Fruit fly (Drosophila melanogaster) whole organism, embryonic: ENCODE data around the gene CG42329.

Experiments used
- CG10979 ChIP-seq: fragments of 200-800 bp; sonication (Bioruptor generic); optimal IDR thresholded peaks from 2 replicates; lab custom pipeline; 2018; ENCODE audit warnings: missing biosample characterization, mild to moderate bottlenecking, missing genetic modification characterization, moderate library complexity
- CG11247 ChIP-seq: fragments of 200-800 bp; sonication (Bioruptor generic); IDR thresholded peaks from 2 replicates; pipeline ENCODE4 v1.3.6; 2022; ENCODE audit warnings: missing biosample characterization, missing genetic modification characterization
- CG12104 ChIP-seq: fragments of 200-800 bp; sonication (Bioruptor generic); optimal IDR thresholded peaks from 3 replicates; lab custom pipeline; 2016; ENCODE audit warnings: missing biosample characterization, missing genetic modification characterization
- CG14667 ChIP-seq: fragments of 200-800 bp; sonication (Bioruptor generic); IDR thresholded peaks from 2 replicates; pipeline ENCODE4 v1.3.6; 2022; ENCODE audit warnings: missing biosample characterization, missing genetic modification characterization
- CG15269 ChIP-seq: fragments of 200-800 bp; sonication (Bioruptor generic); optimal IDR thresholded peaks from 2 replicates; lab custom pipeline; 2018; ENCODE audit warnings: missing biosample characterization, mild to moderate bottlenecking, missing genetic modification characterization, moderate library complexity
- CG16863 ChIP-seq: fragments of 200-800 bp; sonication (Bioruptor generic); optimal IDR thresholded peaks from 3 replicates; lab custom pipeline; 2016; ENCODE audit warnings: missing biosample characterization, missing genetic modification characterization
- CG18262 ChIP-seq: fragments of 200-800 bp; optimal IDR thresholded peaks from 3 replicates; lab custom pipeline; 2019; ENCODE audit warnings: missing biosample characterization, mild to moderate bottlenecking, missing genetic modification characterization, moderate library complexity
- CG30020 ChIP-seq: fragments of 200-800 bp; optimal IDR thresholded peaks from 2 replicates; lab custom pipeline; 2019; ENCODE audit warnings: missing biosample characterization, mild to moderate bottlenecking, missing genetic modification characterization, moderate library complexity
- CG4360 ChIP-seq: fragments of 200-800 bp; sonication (Bioruptor generic); IDR thresholded peaks from 2 replicates; pipeline ENCODE4 v1.3.6; 2022; ENCODE audit warnings: missing biosample characterization, missing genetic modification characterization
- CG5953 ChIP-seq: fragments of 200-800 bp; sonication (Bioruptor generic); IDR thresholded peaks from 2 replicates; pipeline ENCODE4 v1.3.6; 2022; ENCODE audit warnings: missing biosample characterization, missing genetic modification characterization
- CG8359 ChIP-seq: fragments of 200-800 bp; sonication (Bioruptor generic); optimal IDR thresholded peaks from 2 replicates; lab custom pipeline; 2017; ENCODE audit warnings: missing biosample characterization, mild to moderate bottlenecking, missing genetic modification characterization, borderline replicate concordance
- D ChIP-seq, 2 experiments: fragments of 200-800 bp in 1 of 2; fragments of >200 bp in 1 of 2; sonication (Bioruptor generic) in 1 of 2; optimal IDR thresholded peaks; 2 replicates in 1 of 2; 3 replicates in 1 of 2; lab custom pipeline; 2017; ENCODE audit warnings: mild to moderate bottlenecking in 1 of 2, missing biosample characterization in 1 of 2, missing genetic modification characterization in 1 of 2, missing genetic modification reagents in 1 of 2
- D19A ChIP-seq: fragments of 200-800 bp; optimal IDR thresholded peaks from 3 replicates; lab custom pipeline; 2019; ENCODE audit warnings: missing biosample characterization, mild to moderate bottlenecking, missing genetic modification characterization, moderate library complexity
- D19B ChIP-seq: fragments of 200-800 bp; sonication (Bioruptor generic); optimal IDR thresholded peaks from 2 replicates; lab custom pipeline; 2017; ENCODE audit warnings: missing biosample characterization, mild to moderate bottlenecking, missing genetic modification characterization
- Dref ChIP-seq: fragments of 200-800 bp; sonication (Bioruptor generic); IDR thresholded peaks from 2 replicates; pipeline ENCODE4 v1.3.6; 2022; ENCODE audit warnings: missing biosample characterization, missing genetic modification characterization
- Ets97D ChIP-seq: fragments of 200-800 bp; sonication (Bioruptor generic); optimal IDR thresholded peaks from 3 replicates; lab custom pipeline; 2016; ENCODE audit warnings: missing biosample characterization, missing genetic modification characterization
- HHEX ChIP-seq: fragments of 200-800 bp; sonication (Bioruptor generic); optimal IDR thresholded peaks from 3 replicates; lab custom pipeline; 2017; ENCODE audit warnings: missing biosample characterization, mild to moderate bottlenecking, missing genetic modification characterization, missing genetic modification reagents
- HmgD ChIP-seq: fragments of 200-800 bp; sonication (Bioruptor generic); optimal IDR thresholded peaks from 3 replicates; lab custom pipeline; 2016; ENCODE audit warnings: missing biosample characterization, missing genetic modification characterization
- MESR4 ChIP-seq: fragments of 200-800 bp; sonication (Bioruptor generic); optimal IDR thresholded peaks from 2 replicates; lab custom pipeline; 2018; ENCODE audit warnings: missing biosample characterization, mild to moderate bottlenecking, missing genetic modification characterization, moderate library complexity
- Med ChIP-seq: fragments of 200-800 bp; sonication (Bioruptor generic); peaks from one replicate; lab custom pipeline; 2016; ENCODE audit warnings: missing biosample characterization, missing genetic modification characterization, mild to moderate bottlenecking, inconsistent platforms, moderate library complexity
- Oli ChIP-seq: fragments of 200-800 bp; sonication (Bioruptor generic); optimal IDR thresholded peaks from 2 replicates; lab custom pipeline; 2018; ENCODE audit warnings: missing biosample characterization, mild to moderate bottlenecking, missing genetic modification characterization, moderate library complexity
- Sin3A ChIP-seq: fragments of >200 bp; optimal IDR thresholded peaks from 2 replicates; lab custom pipeline; 2018
- Sox100B ChIP-seq: fragments of 200-800 bp; sonication (Bioruptor generic); optimal IDR thresholded peaks from 3 replicates; lab custom pipeline; 2018; ENCODE audit warnings: missing biosample characterization, mild to moderate bottlenecking, missing genetic modification characterization
- Tbp ChIP-seq: fragments of >200 bp; optimal IDR thresholded peaks from 2 replicates; lab custom pipeline; 2018; ENCODE audit warnings: missing biosample characterization, missing genetic modification characterization
- aop ChIP-seq: fragments of 200-800 bp; sonication (Bioruptor generic); IDR thresholded peaks from 2 replicates; pipeline ENCODE4 v1.3.6; 2022; ENCODE audit warnings: missing biosample characterization, missing genetic modification characterization
- crc ChIP-seq: fragments of 200-800 bp; sonication (Bioruptor generic); optimal IDR thresholded peaks from 2 replicates; lab custom pipeline; 2016; ENCODE audit warnings: missing biosample characterization, missing genetic modification characterization
- fru ChIP-seq: fragments of >200 bp; optimal IDR thresholded peaks from 2 replicates; lab custom pipeline; 2017
- grn ChIP-seq: fragments of 200-800 bp; sonication (Bioruptor generic); optimal IDR thresholded peaks from 3 replicates; lab custom pipeline; 2017; ENCODE audit warnings: missing biosample characterization, missing genetic modification characterization
- gsb-n ChIP-seq: fragments of 200-800 bp; sonication (Bioruptor generic); optimal IDR thresholded peaks from 3 replicates; lab custom pipeline; 2018; ENCODE audit warnings: missing biosample characterization, mild to moderate bottlenecking, missing genetic modification characterization
- h ChIP-seq: fragments of >200 bp; optimal IDR thresholded peaks from 2 replicates; lab custom pipeline; 2017
- ind ChIP-seq: fragments of 200-800 bp; sonication (Bioruptor generic); optimal IDR thresholded peaks from 3 replicates; lab custom pipeline; 2016; ENCODE audit warnings: missing biosample characterization, missing genetic modification characterization
- inv ChIP-seq: fragments of 200-800 bp; sonication (Bioruptor generic); IDR thresholded peaks from 2 replicates; pipeline ENCODE4 v1.3.6; 2022; ENCODE audit warnings: missing biosample characterization, missing genetic modification characterization; ENCODE audit not compliant: partially characterized antibody
- ken ChIP-seq: fragments of 200-800 bp; sonication (Bioruptor generic); IDR thresholded peaks from 3 replicates; pipeline ENCODE4 v1.3.6; 2022; ENCODE audit warnings: missing biosample characterization, missing genetic modification characterization
- kni ChIP-seq: fragments of 200-800 bp; sonication (Bioruptor generic); optimal IDR thresholded peaks from 3 replicates; lab custom pipeline; 2017; ENCODE audit warnings: mild to moderate bottlenecking, missing biosample characterization, missing genetic modification reagents, missing genetic modification characterization
- lbe ChIP-seq: fragments of 200-800 bp; sonication (Bioruptor generic); optimal IDR thresholded peaks from 2 replicates; lab custom pipeline; 2016; ENCODE audit warnings: missing biosample characterization, mild to moderate bottlenecking, missing genetic modification characterization
- pan ChIP-seq, 4 experiments: fragments of >200 bp in 3 of 4; fragments of 200-800 bp in 1 of 4; sonication (Bioruptor generic) in 1 of 4; optimal IDR thresholded peaks in 3 of 4; IDR thresholded peaks in 1 of 4; 2 replicates each; pipeline versions ENCODE4 v1.3.6 to Lab custom; 2017 to 2022; ENCODE audit warnings: missing biosample characterization in 2 of 4, missing genetic modification characterization in 2 of 4, mixed read lengths in 1 of 4
- pita ChIP-seq: fragments of 200-800 bp; sonication (Bioruptor generic); optimal IDR thresholded peaks from 2 replicates; lab custom pipeline; 2017; ENCODE audit warnings: missing biosample characterization, mild to moderate bottlenecking, missing genetic modification characterization
- pnt ChIP-seq: fragments of 200-800 bp; sonication (Bioruptor generic); optimal IDR thresholded peaks from 3 replicates; lab custom pipeline; 2016; ENCODE audit warnings: missing biosample characterization, missing genetic modification characterization
- repo ChIP-seq: fragments of 200-800 bp; sonication (Bioruptor generic); optimal IDR thresholded peaks from 2 replicates; lab custom pipeline; 2016; ENCODE audit warnings: missing biosample characterization, missing genetic modification characterization
- rib ChIP-seq: fragments of 200-800 bp; sonication (Bioruptor generic); IDR thresholded peaks from 2 replicates; pipeline ENCODE4 v1.3.6; 2022; ENCODE audit warnings: missing biosample characterization, missing genetic modification characterization
- ro ChIP-seq: fragments of 200-800 bp; sonication (Bioruptor generic); IDR thresholded peaks from 2 replicates; pipeline ENCODE4 v1.3.6; 2022; ENCODE audit warnings: missing biosample characterization, missing genetic modification characterization
- slbo ChIP-seq: fragments of 200-800 bp; sonication (Bioruptor generic); IDR thresholded peaks from 2 replicates; pipeline ENCODE4 v1.3.6; 2022; ENCODE audit warnings: missing biosample characterization, missing genetic modification characterization
- sr ChIP-seq: fragments of 200-800 bp; sonication (Bioruptor generic); IDR thresholded peaks from 3 replicates; pipeline ENCODE4 v1.3.6; 2022; ENCODE audit warnings: missing biosample characterization, missing genetic modification characterization
- sug ChIP-seq: fragments of 200-800 bp; optimal IDR thresholded peaks from 2 replicates; lab custom pipeline; 2019; ENCODE audit warnings: missing biosample characterization, mild to moderate bottlenecking, missing genetic modification characterization, moderate library complexity
- tgo ChIP-seq: fragments of 200-800 bp; sonication (Bioruptor generic); IDR thresholded peaks from 3 replicates; pipeline ENCODE4 v1.3.6; 2022; ENCODE audit warnings: missing biosample characterization, missing genetic modification characterization
- tll ChIP-seq, 2 experiments: fragments of 200-800 bp in 1 of 2; fragments of >200 bp in 1 of 2; sonication (Bioruptor generic) in 1 of 2; optimal IDR thresholded peaks; 2 replicates each; lab custom pipeline; 2017 to 2019; ENCODE audit warnings: missing biosample characterization in 2 of 2, missing genetic modification characterization in 2 of 2, mild to moderate bottlenecking in 1 of 2, moderate library complexity in 1 of 2
- trem ChIP-seq: fragments of 200-800 bp; optimal IDR thresholded peaks from 3 replicates; lab custom pipeline; 2019; ENCODE audit warnings: missing biosample characterization, mild to moderate bottlenecking, missing genetic modification characterization, moderate library complexity
- tup ChIP-seq: fragments of 200-800 bp; sonication (Bioruptor generic); optimal IDR thresholded peaks from 2 replicates; lab custom pipeline; 2016; ENCODE audit warnings: missing biosample characterization, mild to moderate bottlenecking, missing genetic modification characterization, moderate library complexity
- unpg ChIP-seq: fragments of 200-800 bp; sonication (Bioruptor generic); optimal IDR thresholded peaks from 3 replicates; lab custom pipeline; 2018; ENCODE audit warnings: missing biosample characterization, mild to moderate bottlenecking, missing genetic modification characterization, moderate library complexity
- vfl ChIP-seq: fragments of 200-800 bp; sonication (Bioruptor generic); optimal IDR thresholded peaks from 2 replicates; lab custom pipeline; 2016; ENCODE audit warnings: missing biosample characterization, missing genetic modification characterization
- wdn ChIP-seq: fragments of 200-800 bp; sonication (Bioruptor generic); IDR thresholded peaks from 2 replicates; pipeline ENCODE4 v1.3.6; 2022; ENCODE audit warnings: missing biosample characterization, missing genetic modification characterization
- z ChIP-seq: fragments of 200-800 bp; sonication (Bioruptor generic); IDR thresholded peaks from 3 replicates; pipeline ENCODE4 v1.3.6; 2022; ENCODE audit warnings: missing biosample characterization, missing genetic modification characterization

Gene CG42329

dm6 chr2L:1230691-1231090 lies 11.6 kb downstream of the CG42329 start (continued):
- TF ChIP-seq Tbp (no peak), tgo (GFP tag; lab: Robert Waterston, UW) (peak; percentile 18; the same call in 1 of the 3 replicates), sr (GFP tag; lab: Robert Waterston, UW) (no peak), Sin3A (lab: Kevin White, UChicago) (no peak), HmgD (GFP tag; lab: Kevin White, UChicago) (no peak), CG5953 (no peak), lbe (GFP tag; lab: Kevin White, UChicago) (no peak), fru (no peak), CG10979 (tag; lab: Kevin White, UChicago) (no peak), trem (tag; lab: Kevin White, UChicago) (no peak), CG12104 (no peak), CG18262 (tag; lab: Kevin White, UChicago) (no peak), wdn (no peak), D (optimal IDR thresholded peaks at IDR 0.05; lab: Kevin White, UChicago) (no peak), D (GFP tag; optimal IDR thresholded peaks at IDR 0.05; lab: Kevin White, UChicago) (no peak), Med (peak; percentile 90), slbo (no peak; the same call in 1 of the 2 replicates), tup (no peak), grn (GFP tag; lab: Kevin White, UChicago) (no peak), CG4360 (GFP tag; lab: Robert Waterston, UW) (no peak), pita (GFP tag; lab: Kevin White, UChicago) (no peak), ro (GFP tag; lab: Robert Waterston, UW) (no peak), unpg (GFP tag; lab: Kevin White, UChicago) (peak; percentile 39), gsb-n (no peak), CG8359 (GFP tag; lab: Kevin White, UChicago) (no peak), pan (optimal IDR thresholded peaks at IDR 0.05; lab: Kevin White, UChicago) (no peak), pan (GFP tag; optimal IDR thresholded peaks at IDR 0.05 in 1 of 2, IDR thresholded peaks at IDR 0.05 in 1 of 2) (no peak), vfl (GFP tag; lab: Kevin White, UChicago) (no peak), h (lab: Kevin White, UChicago) (no peak), Dref (GFP tag; lab: Robert Waterston, UW) (no peak), crc (GFP tag; lab: Kevin White, UChicago) (no peak), repo (GFP tag; lab: Kevin White, UChicago) (no peak), rib (GFP tag; lab: Robert Waterston, UW) (no peak), tll (GFP tag; optimal IDR thresholded peaks at IDR 0.05; lab: Kevin White, UChicago) (no peak), CG30020 (no peak), ken (GFP tag; lab: Robert Waterston, UW) (no peak), kni (GFP tag; lab: Kevin White, UChicago) (no peak), z (GFP tag; lab: Robert Waterston, UW) (no peak), aop (GFP tag; lab: Robert Waterston, UW) (no peak), pnt (GFP tag; lab: Kevin White, UChicago) (peak; percentile 4), HHEX (GFP tag; lab: Kevin White, UChicago) (peak; percentile 24), CG15269 (tag; lab: Kevin White, UChicago) (peak; percentile 32), D19B (GFP tag; lab: Kevin White, UChicago) (no peak), inv (GFP tag; lab: Robert Waterston, UW) (no peak), CG14667 (GFP tag; lab: Robert Waterston, UW) (no peak), sug (tag; lab: Kevin White, UChicago) (no peak), CG11247 (GFP tag; lab: Robert Waterston, UW) (no peak), Oli (peak; percentile 24), ind (peak; percentile 44), MESR4 (no peak), Ets97D (GFP tag; lab: Kevin White, UChicago) (no peak), D19A (no peak), Sox100B (GFP tag; lab: Kevin White, UChicago) (no peak), CG16863 (no peak)
